Worm (Caenorhabditis elegans) whole organism, L4 larva: ENCODE measurements around the gene cchl-1.

Experiments used
- D1046.2 ChIP-seq: fragments of 200-800 bp; sonication (Bioruptor generic); IDR thresholded peaks from 2 replicates; pipeline ENCODE4 v1.3.6; 2022; ENCODE audit warnings: missing genetic modification characterization, missing compliant biosample characterization
- F10B5.3 ChIP-seq: sonication (generic microtip); optimal IDR thresholded peaks from 2 replicates; lab custom pipeline; 2016; ENCODE audit warnings: mild to moderate bottlenecking, missing genetic modification characterization, missing compliant biosample characterization
- F26F4.8 ChIP-seq: fragments of 200-800 bp; sonication (Bioruptor generic); conservative IDR thresholded peaks from 2 replicates; pipeline ENCODE4 v1.3.6; 2022; ENCODE audit warnings: missing genetic modification characterization, missing compliant biosample characterization
- F37D6.2 ChIP-seq: sonication (generic microtip); optimal IDR thresholded peaks from 2 replicates; lab custom pipeline; 2016; ENCODE audit warnings: mild to moderate bottlenecking, missing genetic modification characterization, missing compliant biosample characterization
- T26A8.4 ChIP-seq: fragments of 200-800 bp; sonication (Bioruptor generic); IDR thresholded peaks from 2 replicates; pipeline ENCODE4 v1.3.6; 2022; ENCODE audit warnings: missing genetic modification characterization, missing compliant biosample characterization
- Y48G9A.11 ChIP-seq: fragments of 200-800 bp; sonication (Bioruptor generic); IDR thresholded peaks from 2 replicates; pipeline ENCODE4 v1.3.6; 2022; ENCODE audit warnings: missing genetic modification reagents, missing genetic modification characterization, missing compliant biosample characterization
- Y5F2A.4 ChIP-seq: fragments of 200-800 bp; sonication (Bioruptor generic); optimal IDR thresholded peaks from 2 replicates; lab custom pipeline; 2018; ENCODE audit warnings: mild to moderate bottlenecking, missing genetic modification characterization, missing compliant biosample characterization
- ZK337.2 ChIP-seq: fragments of 200-800 bp; sonication (Bioruptor generic); IDR thresholded peaks from 2 replicates; pipeline ENCODE4 v1.3.6; 2022; ENCODE audit warnings: missing genetic modification reagents, missing genetic modification characterization, missing compliant biosample characterization
- ZK546.5 ChIP-seq, 2 experiments: sonication (generic microtip); optimal IDR thresholded peaks; 2 replicates each; lab custom pipeline; 2017; ENCODE audit warnings: missing biosample characterization in 2 of 2, missing genetic modification characterization in 2 of 2
- ama-1 ChIP-seq: fragments of 150-350 bp; optimal IDR thresholded peaks from 2 replicates; lab custom pipeline; 2014; ENCODE audit warnings: inconsistent platforms, mixed read lengths
- attf-4 ChIP-seq: sonication (generic microtip); optimal IDR thresholded peaks from 3 replicates; lab custom pipeline; 2017; ENCODE audit warnings: missing biosample characterization, missing genetic modification characterization
- ceh-20 ChIP-seq: fragments of 200-800 bp; sonication (Bioruptor generic); IDR thresholded peaks from 2 replicates; pipeline ENCODE4 v1.3.6; 2022; ENCODE audit warnings: missing genetic modification reagents, missing genetic modification characterization, missing compliant biosample characterization
- cey-2 ChIP-seq: sonication (generic microtip); optimal IDR thresholded peaks from 3 replicates; lab custom pipeline; 2017; ENCODE audit warnings: missing genetic modification characterization, mild to moderate bottlenecking, missing compliant biosample characterization, antibody characterized with exemption, borderline replicate concordance; ENCODE audit not compliant: insufficient read depth
- ctbp-1 ChIP-seq: fragments of 200-800 bp; sonication (Bioruptor generic); IDR thresholded peaks from 2 replicates; pipeline ENCODE4 v1.3.6; 2022; ENCODE audit warnings: missing genetic modification reagents, missing genetic modification characterization, missing compliant biosample characterization
- dmd-6 ChIP-seq: fragments of 200-800 bp; sonication (Bioruptor generic); IDR thresholded peaks from 2 replicates; pipeline ENCODE4 v1.3.6; 2022; ENCODE audit warnings: missing genetic modification reagents, missing genetic modification characterization, missing compliant biosample characterization
- dmd-8 ChIP-seq: fragments of 200-800 bp; sonication (Bioruptor generic); IDR thresholded peaks from 2 replicates; pipeline ENCODE4 v1.3.6; 2022; ENCODE audit warnings: missing genetic modification characterization, missing compliant biosample characterization
- dpl-1 ChIP-seq: fragments of 150-350 bp; optimal IDR thresholded peaks from 2 replicates; lab custom pipeline; 2014; ENCODE audit warnings: missing biosample characterization, missing genetic modification reagents, missing genetic modification characterization
- dve-1 ChIP-seq: sonication (generic microtip); optimal IDR thresholded peaks from 2 replicates; lab custom pipeline; 2017; ENCODE audit warnings: antibody characterized with exemption, mild to moderate bottlenecking, missing genetic modification characterization, missing compliant biosample characterization; ENCODE audit not compliant: insufficient read depth
- egl-43 ChIP-seq: fragments of 200-800 bp; sonication (Bioruptor generic); IDR thresholded peaks from 2 replicates; pipeline ENCODE4 v1.3.6; 2022; ENCODE audit warnings: missing genetic modification reagents, missing genetic modification characterization, missing compliant biosample characterization
- lim-7 ChIP-seq: fragments of 200-800 bp; sonication (Bioruptor generic); IDR thresholded peaks from 2 replicates; pipeline ENCODE4 v1.3.6; 2022; ENCODE audit warnings: missing genetic modification characterization, missing compliant biosample characterization
- lin-1 ChIP-seq: fragments of 200-800 bp; sonication (Bioruptor generic); IDR thresholded peaks from 2 replicates; pipeline ENCODE4 v1.3.6; 2022; ENCODE audit warnings: missing genetic modification reagents, missing genetic modification characterization, missing compliant biosample characterization
- lin-15B ChIP-seq: fragments of 150-350 bp; sonication (generic microtip); optimal IDR thresholded peaks from 3 replicates; lab custom pipeline; 2014; ENCODE audit warnings: missing biosample characterization, missing genetic modification characterization
- lin-38 ChIP-seq: fragments of 200-800 bp; sonication (Bioruptor generic); IDR thresholded peaks from 2 replicates; pipeline ENCODE4 v1.3.6; 2022; ENCODE audit warnings: missing genetic modification reagents, missing genetic modification characterization, missing compliant biosample characterization
- lir-3 ChIP-seq: sonication (generic microtip); optimal IDR thresholded peaks from 2 replicates; lab custom pipeline; 2016; ENCODE audit warnings: mild to moderate bottlenecking, missing genetic modification characterization, missing compliant biosample characterization
- madf-5 ChIP-seq, 2 experiments: fragments of 200-800 bp; sonication (Bioruptor generic); IDR thresholded peaks; 2 replicates each; pipeline ENCODE4 v1.3.6; 2022; ENCODE audit warnings: missing compliant biosample characterization in 2 of 2, missing genetic modification characterization in 2 of 2
- madf-9 ChIP-seq: fragments of 200-800 bp; sonication (Bioruptor generic); conservative IDR thresholded peaks from 2 replicates; pipeline ENCODE4 v1.3.6; 2022; ENCODE audit warnings: missing genetic modification reagents, missing genetic modification characterization, missing compliant biosample characterization
- mdt-29 ChIP-seq: fragments of 200-800 bp; sonication (Bioruptor generic); IDR thresholded peaks from 2 replicates; pipeline ENCODE4 v1.3.6; 2022; ENCODE audit warnings: missing genetic modification reagents, missing genetic modification characterization, missing compliant biosample characterization
- mxl-2 ChIP-seq: fragments of 200-800 bp; sonication (Bioruptor generic); conservative IDR thresholded peaks from 2 replicates; pipeline ENCODE4 v1.3.6; 2022; ENCODE audit warnings: missing genetic modification reagents, missing genetic modification characterization, missing compliant biosample characterization
- nhr-111 ChIP-seq: fragments of 200-800 bp; sonication (Bioruptor generic); optimal IDR thresholded peaks from 2 replicates; lab custom pipeline; 2018; ENCODE audit warnings: mild to moderate bottlenecking, missing genetic modification characterization, missing compliant biosample characterization
- nhr-237 ChIP-seq: sonication (generic microtip); optimal IDR thresholded peaks from 2 replicates; lab custom pipeline; 2017; ENCODE audit warnings: missing biosample characterization, missing genetic modification characterization
- nhr-42 ChIP-seq: fragments of 200-800 bp; sonication (Bioruptor generic); IDR thresholded peaks from 2 replicates; pipeline ENCODE4 v1.3.6; 2022; ENCODE audit warnings: missing genetic modification characterization, missing compliant biosample characterization
- nhr-76 ChIP-seq: fragments of 150-350 bp; optimal IDR thresholded peaks from 2 replicates; lab custom pipeline; 2014; ENCODE audit warnings: missing biosample characterization, missing genetic modification characterization
- php-3 ChIP-seq: fragments of 200-800 bp; sonication (Bioruptor generic); IDR thresholded peaks from 2 replicates; pipeline ENCODE4 v1.3.6; 2022; ENCODE audit warnings: missing genetic modification reagents, missing genetic modification characterization, missing compliant biosample characterization
- rbr-2 ChIP-seq: sonication (generic microtip); optimal IDR thresholded peaks from 2 replicates; lab custom pipeline; 2016; ENCODE audit warnings: missing genotype, missing genetic modification characterization, missing compliant biosample characterization
- saeg-2 ChIP-seq: fragments of 200-800 bp; sonication (Bioruptor generic); IDR thresholded peaks from 2 replicates; pipeline ENCODE4 v1.3.6; 2022; ENCODE audit warnings: missing genetic modification reagents, missing genetic modification characterization, missing compliant biosample characterization
- skn-1 ChIP-seq: fragments of 150-350 bp; optimal IDR thresholded peaks from 2 replicates; lab custom pipeline; 2014; ENCODE audit warnings: missing biosample characterization, missing genetic modification characterization
- spr-1 ChIP-seq: sonication (generic microtip); optimal IDR thresholded peaks from 2 replicates; lab custom pipeline; 2016; ENCODE audit warnings: mild to moderate bottlenecking, missing genetic modification characterization, missing compliant biosample characterization
- tra-1 ChIP-seq: fragments of 200-800 bp; sonication (Bioruptor generic); IDR thresholded peaks from 2 replicates; pipeline ENCODE4 v1.3.6; 2022; ENCODE audit warnings: missing genetic modification reagents, missing genetic modification characterization, missing compliant biosample characterization
- unc-130 ChIP-seq: sonication (generic microtip); optimal IDR thresholded peaks from 2 replicates; lab custom pipeline; 2016; ENCODE audit warnings: missing genetic modification reagents, missing genetic modification characterization, missing compliant biosample characterization
- unc-39 ChIP-seq: sonication (generic microtip); optimal IDR thresholded peaks from 2 replicates; lab custom pipeline; 2017; ENCODE audit warnings: missing biosample characterization, missing genetic modification characterization
- unc-62 ChIP-seq, 3 experiments: fragments of 150-350 bp in 1 of 3; sonication (generic microtip); optimal IDR thresholded peaks in 2 of 3; peaks in 1 of 3; 1 replicate in 1 of 3; 2 replicates in 2 of 3; lab custom pipeline; 2014 to 2017; ENCODE audit warnings: missing biosample characterization in 3 of 3, missing genetic modification characterization in 3 of 3, missing genetic modification reagents in 3 of 3, missing genotype in 1 of 3
- vab-7 ChIP-seq: fragments of 200-800 bp; sonication (Bioruptor generic); IDR thresholded peaks from 2 replicates; pipeline ENCODE4 v1.3.6; 2022; ENCODE audit warnings: missing genetic modification reagents, missing genetic modification characterization, missing compliant biosample characterization
- ztf-11 ChIP-seq: fragments of 150-350 bp; optimal IDR thresholded peaks from 2 replicates; lab custom pipeline; 2014; ENCODE audit warnings: missing biosample characterization, missing genetic modification characterization
- ztf-7 ChIP-seq: fragments of 150-350 bp; optimal IDR thresholded peaks from 2 replicates; lab custom pipeline; 2014; ENCODE audit warnings: missing biosample characterization, missing genetic modification characterization

cchl-1 gene

ce11 chrII:11237099-11237498 lies 912 bp upstream of the cchl-1 start, which contains the start of gene fndc-1:
Gene fndc-1, minus strand, starts transcription at chrII:11237325.
- no peak for TF ChIP-seq nhr-76 (tag; lab: Kevin White, UChicago)
- TF ChIP-seq lin-38: peak; percentile 58
- TF ChIP-seq spr-1 (tag; lab: Kevin White, UChicago): no peak
- TF ChIP-seq unc-130 (GFP tag; lab: Kevin White, UChicago): no peak
- peak; percentile 76 for TF ChIP-seq ama-1
- no peak for TF ChIP-seq F26F4.8 (GFP tag; lab: Robert Waterston, UW)
- TF ChIP-seq madf-5 (GFP tag; IDR thresholded peaks at IDR 0.05; lab: Robert Waterston, UW): no peak
- 0 out of 2 replicates have a peak, but pooled peaks have one; percentile 29 for TF ChIP-seq mxl-2 (GFP tag; lab: Robert Waterston, UW)
- 0 out of 2 replicates have a peak, but pooled peaks have one; percentile 43 for TF ChIP-seq egl-43

- TF ChIP-seq lin-38 (0 out of 2 replicates have a peak, but pooled peaks have one; percentile 32), dve-1 (no peak), ama-1 (peak; percentile 64), unc-39 (tag; lab: Kevin White, UChicago) (no peak), dmd-8 (peak; percentile 38; the same call in 1 of the 2 replicates), F10B5.3 (tag; lab: Kevin White, UChicago) (no peak), ZK546.5 (tag; optimal IDR thresholded peaks at IDR 0.05; lab: Kevin White, UChicago) (no peak), T26A8.4 (GFP tag; lab: Robert Waterston, UW) (peak; percentile 34), lin-15B (tag; lab: Kevin White, UChicago) (no peak), egl-43 (no peak)
- TF ChIP-seq, all 104 proteins: peak for 4
Measured at ce11 chrII:11234751-11235150, 1.4 kb downstream of the cchl-1 start, which contains the start of gene cox-15. Gene cox-15, minus strand, starts transcription at chrII:11234952.

ce11 chrII:11226379-11226778 lies 9.8 kb downstream of the cchl-1 start, which contains the start of gene T06D8.2:
Gene T06D8.2, plus strand, starts transcription at chrII:11226679.
- TF ChIP-seq lim-7 (GFP tag; lab: Robert Waterston, UW) (no peak), ztf-7 (tag; lab: Kevin White, UChicago) (no peak), ceh-20 (GFP tag; lab: Robert Waterston, UW) (no peak), spr-1 (tag; lab: Kevin White, UChicago) (no peak), ZK337.2 (GFP tag; lab: Robert Waterston, UW) (no peak), mdt-29 (GFP tag; lab: Robert Waterston, UW) (no peak), ctbp-1 (GFP tag; lab: Robert Waterston, UW) (no peak), lir-3 (tag; lab: Kevin White, UChicago) (no peak), attf-4 (tag; lab: Kevin White, UChicago) (no peak), nhr-42 (no peak), cey-2 (tag; lab: Kevin White, UChicago) (no peak)

- peak; percentile 76 for TF ChIP-seq Y48G9A.11 (GFP tag; lab: Robert Waterston, UW)
- peak; percentile 60 for TF ChIP-seq rbr-2 (tag; lab: Kevin White, UChicago)
- TF ChIP-seq Y5F2A.4: no peak
- peak; percentile 64; the same call in 1 of the 2 replicates for TF ChIP-seq php-3 (GFP tag; lab: Robert Waterston, UW)
- 0 out of 2 replicates have a peak, but pooled peaks have one; percentile 50 for TF ChIP-seq lim-7 (GFP tag; lab: Robert Waterston, UW)
- no peak for TF ChIP-seq ztf-11
- TF ChIP-seq nhr-42: peak; percentile 78; the same call in 1 of the 2 replicates
- no peak for TF ChIP-seq nhr-111 (GFP tag; lab: Kevin White, UChicago)
- TF ChIP-seq dve-1: peak; percentile 85
- 0 out of 2 replicates have a peak, but pooled peaks have one; percentile 5 for TF ChIP-seq vab-7 (GFP tag; lab: Robert Waterston, UW)
- peak; percentile 66 for TF ChIP-seq spr-1 (tag; lab: Kevin White, UChicago)
- TF ChIP-seq nhr-237 (tag; lab: Kevin White, UChicago): peak; percentile 34
- no peak for TF ChIP-seq lir-3 (tag; lab: Kevin White, UChicago)
- TF ChIP-seq madf-9 (GFP tag; lab: Robert Waterston, UW): no peak
- peak; percentile 31 for TF ChIP-seq ztf-7 (tag; lab: Kevin White, UChicago)
- TF ChIP-seq unc-62 (GFP tag; optimal IDR thresholded peaks at IDR 0.05 in 1 of 2; lab: Kevin White, UChicago): no peak
- TF ChIP-seq unc-62 (tag; optimal IDR thresholded peaks at IDR 0.05; lab: Kevin White, UChicago): no peak
- TF ChIP-seq D1046.2 (GFP tag; lab: Robert Waterston, UW): no peak
- no peak for TF ChIP-seq skn-1
- peak; percentile 61; the same call in 1 of the 2 replicates for TF ChIP-seq tra-1 (GFP tag; lab: Robert Waterston, UW)
- no peak for TF ChIP-seq nhr-76 (tag; lab: Kevin White, UChicago)
- TF ChIP-seq dpl-1: peak; percentile 55
- peak; percentile 49; the same call in 1 of the 2 replicates for TF ChIP-seq saeg-2 (GFP tag; lab: Robert Waterston, UW)
- peak; percentile 72 for TF ChIP-seq dmd-6
- peak; percentile 6 for TF ChIP-seq F37D6.2 (tag; lab: Kevin White, UChicago)
- no peak for TF ChIP-seq lin-1
Measured at ce11 chrII:11224045-11224481, 12.1 kb downstream of the cchl-1 start.
